Worm (Caenorhabditis elegans): ENCODE measurements around the gene Y46E12A.3.

DNA sequence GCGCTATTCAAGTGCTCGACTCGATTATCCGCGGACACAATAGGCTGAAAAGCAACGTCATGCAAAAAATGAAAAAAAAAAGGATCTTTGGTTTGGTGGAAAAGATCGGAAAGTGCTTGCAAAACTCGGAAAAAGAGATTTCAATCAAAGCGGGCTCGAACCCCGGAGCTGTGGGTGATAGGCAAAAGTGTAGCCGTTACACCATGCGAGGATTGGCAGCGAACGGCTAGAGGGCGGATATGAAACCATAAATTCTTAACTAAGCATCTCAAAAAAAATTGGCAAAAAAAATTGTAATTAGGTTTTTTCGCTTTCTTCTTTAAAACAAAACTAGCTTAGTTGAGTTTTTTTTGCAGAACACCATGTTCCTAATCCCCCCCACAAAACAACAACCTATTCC is 10.3 kb downstream of the Y46E12A.3 start:
- TF ChIP-seq nfya-1 (tag; optimal IDR thresholded peaks at IDR 0.05) (no peak), sox-4 (tag; optimal IDR thresholded peaks at IDR 0.05) (no peak), fkh-6 (tag; optimal IDR thresholded peaks at IDR 0.05) (no peak), pha-2 (tag; optimal IDR thresholded peaks at IDR 0.05) (no peak)

All from whole organism, late embryonic.